Fruit fly (Drosophila melanogaster) whole organism, embryonic: Measurements from ENCODE around the gene CG31468.

ENCODE experiments used
- ATbp ChIP-seq: fragments of 200-800 bp; sonication (Bioruptor generic); optimal IDR thresholded peaks from 2 replicates; lab custom pipeline; 2017; ENCODE audit warnings: missing biosample characterization, mild to moderate bottlenecking, missing genetic modification characterization, missing genetic modification reagents
- CG1233 ChIP-seq: fragments of 200-800 bp; sonication (Bioruptor generic); optimal IDR thresholded peaks from 4 replicates; lab custom pipeline; 2018; ENCODE audit warnings: missing biosample characterization, mild to moderate bottlenecking, missing genetic modification characterization
- CG14667 ChIP-seq: fragments of 200-800 bp; sonication (Bioruptor generic); IDR thresholded peaks from 2 replicates; pipeline ENCODE4 v1.3.6; 2022; ENCODE audit warnings: missing biosample characterization, missing genetic modification characterization
- CG15073 ChIP-seq: fragments of 200-800 bp; sonication (Bioruptor generic); optimal IDR thresholded peaks from 2 replicates; lab custom pipeline; 2016; ENCODE audit warnings: missing biosample characterization, missing genetic modification characterization
- CG1792 ChIP-seq: fragments of 200-800 bp; sonication (Bioruptor generic); optimal IDR thresholded peaks from 2 replicates; lab custom pipeline; 2016; ENCODE audit warnings: missing biosample characterization, missing genetic modification characterization
- CG32532 ChIP-seq: fragments of 200-800 bp; sonication (Bioruptor generic); IDR thresholded peaks from 2 replicates; pipeline ENCODE4 v1.3.6; 2022; ENCODE audit warnings: missing biosample characterization, missing genetic modification characterization
- CG3281 ChIP-seq: fragments of 200-800 bp; sonication (Bioruptor generic); optimal IDR thresholded peaks from 3 replicates; lab custom pipeline; 2017; ENCODE audit warnings: missing biosample characterization, mild to moderate bottlenecking, missing genetic modification characterization
- CG42726 ChIP-seq: fragments of 200-800 bp; sonication (Bioruptor generic); IDR thresholded peaks from 2 replicates; pipeline ENCODE4 v1.3.6; 2022; ENCODE audit warnings: missing biosample characterization, missing genetic modification characterization; ENCODE audit not compliant: partially characterized antibody
- CG4282 ChIP-seq: fragments of 200-800 bp; sonication (Bioruptor generic); optimal IDR thresholded peaks from 2 replicates; lab custom pipeline; 2016; ENCODE audit warnings: missing biosample characterization, missing genetic modification characterization
- CG4360 ChIP-seq: fragments of 200-800 bp; sonication (Bioruptor generic); IDR thresholded peaks from 2 replicates; pipeline ENCODE4 v1.3.6; 2022; ENCODE audit warnings: missing biosample characterization, missing genetic modification characterization
- CG5180 ChIP-seq: fragments of 200-800 bp; sonication (Bioruptor generic); optimal IDR thresholded peaks from 3 replicates; lab custom pipeline; 2017; ENCODE audit warnings: missing biosample characterization, missing genetic modification characterization, mild to moderate bottlenecking, moderate library complexity, missing genetic modification reagents
- CG6272 ChIP-seq: fragments of 200-800 bp; sonication (Bioruptor generic); IDR thresholded peaks from 2 replicates; pipeline ENCODE4 v1.3.6; 2022; ENCODE audit warnings: missing biosample characterization, missing genetic modification characterization
- CG7372 ChIP-seq: fragments of 200-800 bp; sonication (Bioruptor generic); IDR thresholded peaks from 2 replicates; pipeline ENCODE4 v1.3.6; 2022; ENCODE audit warnings: missing biosample characterization, missing genetic modification characterization
- CG7556 ChIP-seq: fragments of 200-800 bp; sonication (Bioruptor generic); optimal IDR thresholded peaks from 2 replicates; lab custom pipeline; 2017; ENCODE audit warnings: missing biosample characterization, mild to moderate bottlenecking, missing genetic modification characterization
- CG7839 ChIP-seq: fragments of 200-800 bp; sonication (Bioruptor generic); optimal IDR thresholded peaks from 3 replicates; lab custom pipeline; 2018; ENCODE audit warnings: missing biosample characterization, mild to moderate bottlenecking, missing genetic modification characterization, moderate library complexity
- CG7963 ChIP-seq: fragments of 200-800 bp; sonication (Bioruptor generic); IDR thresholded peaks from 3 replicates; pipeline ENCODE4 v1.3.6; 2022; ENCODE audit warnings: missing biosample characterization, missing genetic modification characterization; ENCODE audit not compliant: partially characterized antibody
- CG8089 ChIP-seq: fragments of 200-800 bp; sonication (Bioruptor generic); optimal IDR thresholded peaks from 3 replicates; lab custom pipeline; 2016; ENCODE audit warnings: missing biosample characterization, missing genetic modification characterization
- CG9609 ChIP-seq: fragments of 200-800 bp; sonication (Bioruptor generic); optimal IDR thresholded peaks from 3 replicates; lab custom pipeline; 2016; ENCODE audit warnings: missing biosample characterization, missing genetic modification characterization
- CG9932 ChIP-seq: fragments of 200-800 bp; sonication (Bioruptor generic); IDR thresholded peaks from 2 replicates; pipeline ENCODE4 v1.3.6; 2022; ENCODE audit warnings: missing biosample characterization, missing genetic modification characterization
- D ChIP-seq, 2 experiments: fragments of 200-800 bp in 1 of 2; fragments of >200 bp in 1 of 2; sonication (Bioruptor generic) in 1 of 2; optimal IDR thresholded peaks; 2 replicates in 1 of 2; 3 replicates in 1 of 2; lab custom pipeline; 2017; ENCODE audit warnings: mild to moderate bottlenecking in 1 of 2, missing biosample characterization in 1 of 2, missing genetic modification characterization in 1 of 2, missing genetic modification reagents in 1 of 2
- Dek ChIP-seq: fragments of 200-800 bp; sonication (Bioruptor generic); optimal IDR thresholded peaks from 3 replicates; lab custom pipeline; 2019; ENCODE audit warnings: missing biosample characterization, mild to moderate bottlenecking, missing genetic modification characterization, moderate library complexity
- HLH54F ChIP-seq: fragments of 200-800 bp; sonication (Bioruptor generic); optimal IDR thresholded peaks from 3 replicates; lab custom pipeline; 2016; ENCODE audit warnings: missing biosample characterization, missing genetic modification characterization
- MBD-R2 ChIP-seq: fragments of 200-800 bp; sonication (Bioruptor generic); IDR thresholded peaks from 2 replicates; pipeline ENCODE4 v1.3.6; 2022; ENCODE audit warnings: missing biosample characterization, missing genetic modification characterization
- Max ChIP-seq: fragments of 200-800 bp; sonication (Bioruptor generic); optimal IDR thresholded peaks from 2 replicates; lab custom pipeline; 2016; ENCODE audit warnings: missing biosample characterization, mild to moderate bottlenecking, missing genetic modification characterization
- Nf-YB ChIP-seq: fragments of 200-800 bp; sonication (Bioruptor generic); optimal IDR thresholded peaks from 3 replicates; lab custom pipeline; 2019; ENCODE audit warnings: missing biosample characterization, mild to moderate bottlenecking, missing genetic modification characterization, moderate library complexity
- PHDP ChIP-seq: fragments of 200-800 bp; sonication (Bioruptor generic); optimal IDR thresholded peaks from 3 replicates; lab custom pipeline; 2018; ENCODE audit warnings: missing biosample characterization, mild to moderate bottlenecking, missing genetic modification characterization, moderate library complexity
- Poxn ChIP-seq: fragments of 200-800 bp; sonication (Bioruptor generic); IDR thresholded peaks from 2 replicates; pipeline ENCODE4 v1.3.6; 2022; ENCODE audit warnings: missing biosample characterization, missing genetic modification characterization
- Vsx1 ChIP-seq: fragments of 200-800 bp; sonication (Bioruptor generic); optimal IDR thresholded peaks from 2 replicates; lab custom pipeline; 2017; ENCODE audit warnings: missing biosample characterization, mild to moderate bottlenecking, missing genetic modification characterization, missing genetic modification reagents
- ac ChIP-seq: fragments of 200-800 bp; sonication (Bioruptor generic); optimal IDR thresholded peaks from 3 replicates; lab custom pipeline; 2017; ENCODE audit warnings: missing biosample characterization, mild to moderate bottlenecking, missing genetic modification characterization
- ash1 ChIP-seq: fragments of 200-800 bp; sonication (Bioruptor generic); optimal IDR thresholded peaks from 2 replicates; lab custom pipeline; 2018; ENCODE audit warnings: missing biosample characterization, mild to moderate bottlenecking, missing genetic modification characterization
- chm ChIP-seq: fragments of 200-800 bp; sonication (Bioruptor generic); IDR thresholded peaks from 2 replicates; pipeline ENCODE4 v1.3.6; 2022; ENCODE audit warnings: missing biosample characterization, missing genetic modification characterization
- danr ChIP-seq: fragments of 200-800 bp; sonication (Bioruptor generic); IDR thresholded peaks from 2 replicates; pipeline ENCODE4 v1.3.6; 2022; ENCODE audit warnings: missing biosample characterization, missing genetic modification characterization
- fd64A ChIP-seq: fragments of 200-800 bp; sonication (Bioruptor generic); optimal IDR thresholded peaks from 3 replicates; lab custom pipeline; 2018; ENCODE audit warnings: missing biosample characterization, mild to moderate bottlenecking, missing genetic modification characterization
- grn ChIP-seq: fragments of 200-800 bp; sonication (Bioruptor generic); optimal IDR thresholded peaks from 3 replicates; lab custom pipeline; 2017; ENCODE audit warnings: missing biosample characterization, missing genetic modification characterization
- gro ChIP-seq: fragments of 200-800 bp; sonication (Bioruptor generic); optimal IDR thresholded peaks from 2 replicates; lab custom pipeline; 2016; ENCODE audit warnings: missing biosample characterization, missing genetic modification characterization
- gt ChIP-seq: fragments of 200-800 bp; sonication (Bioruptor generic); IDR thresholded peaks from 2 replicates; pipeline ENCODE4 v1.3.6; 2022; ENCODE audit warnings: missing biosample characterization, missing genetic modification characterization
- jumu ChIP-seq: fragments of 200-800 bp; sonication (Bioruptor generic); optimal IDR thresholded peaks from 3 replicates; lab custom pipeline; 2016; ENCODE audit warnings: missing biosample characterization, missing genetic modification characterization
- oc ChIP-seq: fragments of 200-800 bp; sonication (Bioruptor generic); optimal IDR thresholded peaks from 2 replicates; lab custom pipeline; 2018; ENCODE audit warnings: missing biosample characterization, mild to moderate bottlenecking, missing genetic modification characterization, moderate library complexity
- salm ChIP-seq: fragments of 200-800 bp; sonication (Bioruptor generic); optimal IDR thresholded peaks from 2 replicates; lab custom pipeline; 2018; ENCODE audit warnings: missing biosample characterization, mild to moderate bottlenecking, missing genetic modification characterization
- sens ChIP-seq: fragments of 200-800 bp; sonication (Bioruptor generic); peaks from one replicate; lab custom pipeline; 2016; ENCODE audit warnings: missing biosample characterization, missing genetic modification characterization
- shn ChIP-seq: fragments of 200-800 bp; sonication (Bioruptor generic); optimal IDR thresholded peaks from 3 replicates; lab custom pipeline; 2016; ENCODE audit warnings: missing biosample characterization, missing genetic modification characterization
- so ChIP-seq: fragments of 200-800 bp; sonication (Bioruptor generic); IDR thresholded peaks from 3 replicates; pipeline ENCODE4 v1.3.6; 2022; ENCODE audit warnings: missing biosample characterization, missing genetic modification characterization
- sr ChIP-seq: fragments of 200-800 bp; sonication (Bioruptor generic); IDR thresholded peaks from 3 replicates; pipeline ENCODE4 v1.3.6; 2022; ENCODE audit warnings: missing biosample characterization, missing genetic modification characterization
- sug ChIP-seq: fragments of 200-800 bp; optimal IDR thresholded peaks from 2 replicates; lab custom pipeline; 2019; ENCODE audit warnings: missing biosample characterization, mild to moderate bottlenecking, missing genetic modification characterization, moderate library complexity
- trem ChIP-seq: fragments of 200-800 bp; optimal IDR thresholded peaks from 3 replicates; lab custom pipeline; 2019; ENCODE audit warnings: missing biosample characterization, mild to moderate bottlenecking, missing genetic modification characterization, moderate library complexity
- wdn ChIP-seq: fragments of 200-800 bp; sonication (Bioruptor generic); IDR thresholded peaks from 2 replicates; pipeline ENCODE4 v1.3.6; 2022; ENCODE audit warnings: missing biosample characterization, missing genetic modification characterization
- wor ChIP-seq: fragments of 200-800 bp; sonication (Bioruptor generic); IDR thresholded peaks from 2 replicates; pipeline ENCODE4 v1.3.6; 2022; ENCODE audit warnings: missing biosample characterization, missing genetic modification characterization
- zen2 ChIP-seq: fragments of 200-800 bp; sonication (Bioruptor generic); IDR thresholded peaks from 3 replicates; pipeline ENCODE4 v1.3.6; 2022; ENCODE audit warnings: missing biosample characterization, missing genetic modification characterization; ENCODE audit not compliant: partially characterized antibody
- zfh2 ChIP-seq: fragments of 200-800 bp; sonication (Bioruptor generic); optimal IDR thresholded peaks from 2 replicates; lab custom pipeline; 2016; ENCODE audit warnings: missing biosample characterization, missing genetic modification characterization

CG31468 gene

dm6 chr3R:23678349-23679193 is 21.6 kb downstream of the CG31468 start, which contains the start of gene GILT2 (continued):
- TF ChIP-seq grn (GFP tag; lab: Kevin White, UChicago) (peak; percentile 55), ash1 (GFP tag; lab: Kevin White, UChicago) (no peak), chm (GFP tag; lab: Robert Waterston, UW) (peak; percentile 83), Max (GFP tag; lab: Kevin White, UChicago) (peak; percentile 90), shn (GFP tag; lab: Kevin White, UChicago) (peak; percentile 28), MBD-R2 (GFP tag; lab: Robert Waterston, UW) (peak; percentile 74), salm (tag; lab: Kevin White, UChicago) (peak; percentile 78), ac (GFP tag; lab: Kevin White, UChicago) (peak; percentile 57), CG4282 (GFP tag; lab: Kevin White, UChicago) (no peak), fd64A (GFP tag; lab: Kevin White, UChicago) (peak; percentile 76), ATbp (GFP tag; lab: Kevin White, UChicago) (peak; percentile 88), CG1233 (GFP tag; lab: Kevin White, UChicago) (peak; percentile 91), CG7963 (GFP tag; lab: Robert Waterston, UW) (no peak), CG3281 (GFP tag; lab: Kevin White, UChicago) (peak; percentile 94), CG9932 (GFP tag; lab: Robert Waterston, UW) (peak; percentile 83), wor (GFP tag; lab: Robert Waterston, UW) (peak; percentile 75), sug (tag; lab: Kevin White, UChicago) (peak; percentile 88), sr (GFP tag; lab: Robert Waterston, UW) (peak; percentile 50; the same call in 2 of the 3 replicates), gt (GFP tag; lab: Robert Waterston, UW) (peak; percentile 76), CG42726 (GFP tag; lab: Robert Waterston, UW) (no peak), CG9609 (peak; percentile 21), CG1792 (GFP tag; lab: Kevin White, UChicago) (peak; percentile 44), jumu (no peak), CG4360 (GFP tag; lab: Robert Waterston, UW) (peak; percentile 60), PHDP (tag; lab: Kevin White, UChicago) (peak; percentile 96), CG5180 (peak; percentile 83), CG14667 (GFP tag; lab: Robert Waterston, UW) (peak; percentile 83), so (GFP tag; lab: Robert Waterston, UW) (peak; percentile 92), zfh2 (peak; percentile 6), CG6272 (GFP tag; lab: Robert Waterston, UW) (peak; percentile 91), sens (GFP tag; lab: Kevin White, UChicago) (peak; percentile 93), CG32532 (GFP tag; lab: Robert Waterston, UW) (peak; percentile 89), CG7556 (GFP tag; lab: Kevin White, UChicago) (peak; percentile 91), CG7839 (tag; lab: Kevin White, UChicago) (peak; percentile 95), CG7372 (GFP tag; lab: Robert Waterston, UW) (peak; percentile 80), Dek (tag; lab: Kevin White, UChicago) (peak; percentile 88), wdn (GFP tag; lab: Robert Waterston, UW) (peak; percentile 79), CG8089 (GFP tag; lab: Kevin White, UChicago) (no peak), HLH54F (peak; percentile 46), Poxn (GFP tag; lab: Robert Waterston, UW) (peak; percentile 50; the same call in 1 of the 2 replicates), D (optimal IDR thresholded peaks at IDR 0.05; lab: Kevin White, UChicago) (no peak), D (GFP tag; optimal IDR thresholded peaks at IDR 0.05; lab: Kevin White, UChicago) (peak; percentile 89), trem (tag; lab: Kevin White, UChicago) (peak; percentile 73), Nf-YB (GFP tag; lab: Kevin White, UChicago) (peak; percentile 77), zen2 (no peak), gro (no peak), oc (tag; lab: Kevin White, UChicago) (peak; percentile 91), danr (GFP tag; lab: Robert Waterston, UW) (peak; percentile 84), Vsx1 (GFP tag; lab: Kevin White, UChicago) (peak; percentile 83), CG15073 (peak; percentile 15)
